Worm (Caenorhabditis elegans): Measurements from ENCODE around the gene ZK816.1.
A peak's percentile ranks its signal among the peaks of the same experiment; 100 is the strongest.

The ZK816.1 gene

ce11 chrX:3396735-3397134, 45.2 kb downstream of the ZK816.1 start:
- no peak for TF ChIP-seq Y56A3A.18 (GFP tag; IDR thresholded peaks at IDR 0.05)
- no peak for TF ChIP-seq K11D2.4 (GFP tag; IDR thresholded peaks at IDR 0.05)
- TF ChIP-seq B0261.1 (tag; optimal IDR thresholded peaks at IDR 0.05), result no peak
- no peak for TF ChIP-seq ceh-40 (GFP tag; IDR thresholded peaks at IDR 0.05)
- TF ChIP-seq dpff-1 (tag; optimal IDR thresholded peaks at IDR 0.05), result no peak
- TF ChIP-seq ztf-26 (tag; optimal IDR thresholded peaks at IDR 0.05), result no peak

- TF ChIP-seq zfh-2 (GFP tag; conservative IDR thresholded peaks at IDR 0.05) (no peak), lsl-1 (GFP tag; optimal IDR thresholded peaks at IDR 0.05) (no peak), akir-1 (GFP tag; optimal IDR thresholded peaks at IDR 0.05) (no peak), F23B12.7 (tag; optimal IDR thresholded peaks at IDR 0.05; ENCODE audit: insufficient read depth) (no peak)
Observed at ce11 chrX:3399917-3400316, 48.4 kb downstream of the ZK816.1 start, which contains the start of gene cht-1. Gene cht-1 (minus strand): TSS chrX:3400017.

- no peak for TF ChIP-seq egl-18 (GFP tag; IDR thresholded peaks at IDR 0.05)
- TF ChIP-seq akir-1 (GFP tag; optimal IDR thresholded peaks at IDR 0.05), result no peak
- no peak for TF ChIP-seq mes-4 (tag; optimal IDR thresholded peaks at IDR 0.05)
- no peak for TF ChIP-seq ccch-3 (GFP tag; optimal IDR thresholded peaks at IDR 0.05)
- no peak for TF ChIP-seq tbp1 (GFP tag; optimal IDR thresholded peaks at IDR 0.05)
- no peak for TF ChIP-seq lin-40 (tag; optimal IDR thresholded peaks at IDR 0.05)
- TF ChIP-seq ztf-25 (GFP tag; IDR thresholded peaks at IDR 0.05), result no peak
- no peak for TF ChIP-seq bed-2 (GFP tag; IDR thresholded peaks at IDR 0.05)
- no peak for TF ChIP-seq Y95B8A.8 (GFP tag; IDR thresholded peaks at IDR 0.05)
- no peak for TF ChIP-seq ZK185.1 (tag; optimal IDR thresholded peaks at IDR 0.05; ENCODE audit: poor library complexity, severe bottlenecking)
- TF ChIP-seq hsf-1 (GFP tag; IDR thresholded peaks at IDR 0.05), result no peak
- no peak for TF ChIP-seq rec-8 (tag; optimal IDR thresholded peaks at IDR 0.05)
- TF ChIP-seq mxl-1 (tag; optimal IDR thresholded peaks at IDR 0.05), result no peak
- TF ChIP-seq F39B2.1 (GFP tag; IDR thresholded peaks at IDR 0.05), result no peak
- no peak for TF ChIP-seq C17E4.6 (GFP tag; IDR thresholded peaks at IDR 0.05)
Observed at ce11 chrX:3400387-3400786, 48.9 kb downstream of the ZK816.1 start.

- no peak for TF ChIP-seq attf-5 (GFP tag; optimal IDR thresholded peaks at IDR 0.05)
- TF ChIP-seq ama-1 (optimal IDR thresholded peaks at IDR 0.05), result no peak
- TF ChIP-seq ama-1 (GFP tag; optimal IDR thresholded peaks at IDR 0.05), result no peak
- no peak for TF ChIP-seq F10E7.11 (tag; optimal IDR thresholded peaks at IDR 0.05)
- TF ChIP-seq F52B5.7 (tag; optimal IDR thresholded peaks at IDR 0.05), result no peak
- no peak for TF ChIP-seq hlh-26 (GFP tag; conservative IDR thresholded peaks at IDR 0.05)
- TF ChIP-seq Y56A3A.18 (GFP tag; IDR thresholded peaks at IDR 0.05), result no peak
- TF ChIP-seq lsy-27 (tag; optimal IDR thresholded peaks at IDR 0.05; ENCODE audit: borderline replicate concordance, insufficient read depth), result no peak
- no peak for TF ChIP-seq pbrm-1 (GFP tag; IDR thresholded peaks at IDR 0.05)
- TF ChIP-seq lir-1 (GFP tag; conservative IDR thresholded peaks at IDR 0.05), result no peak
Observed at ce11 chrX:3401701-3402100, 50.2 kb downstream of the ZK816.1 start, which contains the start of gene C04F6.9. Gene C04F6.9 (plus strand): TSS chrX:3402001.

ce11 chrX:3403195-3403594, 51.7 kb downstream of the ZK816.1 start, which contains the start of gene vit-5:
Gene vit-5 (plus strand): TSS chrX:3403471.
- TF ChIP-seq ceh-79 (tag; optimal IDR thresholded peaks at IDR 0.05) (no peak), atf-7 (tag; optimal IDR thresholded peaks at IDR 0.05) (peak; percentile 66), unc-130 (GFP tag; optimal IDR thresholded peaks at IDR 0.05) (no peak), rpc-1 (optimal IDR thresholded peaks at IDR 0.05) (no peak), rpc-1 (tag; optimal IDR thresholded peaks at IDR 0.05) (no peak), nhr-179 (tag; optimal IDR thresholded peaks at IDR 0.05) (no peak), ceh-27 (GFP tag; optimal IDR thresholded peaks at IDR 0.05) (no peak), ztf-22 (GFP tag; optimal IDR thresholded peaks at IDR 0.05) (peak; percentile 58), lir-1 (GFP tag; conservative IDR thresholded peaks at IDR 0.05) (no peak), B0336.3 (GFP tag; IDR thresholded peaks at IDR 0.05) (no peak), ceh-91 (GFP tag; IDR thresholded peaks at IDR 0.05) (no peak), athp-1 (tag; optimal IDR thresholded peaks at IDR 0.05) (no peak), ceh-100 (GFP tag; IDR thresholded peaks at IDR 0.05) (no peak)
